Fruit fly (Drosophila melanogaster): ENCODE data around the gene chrb.

Gene chrb

dm6 chr3L:11531994-11532732, 44.8 kb downstream of the chrb start:
- TF ChIP-seq CG8478 (optimal IDR thresholded peaks at IDR 0.05), result no peak
- TF ChIP-seq CTCF (optimal IDR thresholded peaks at IDR 0.05), result no peak

- TF ChIP-seq CG8478 (optimal IDR thresholded peaks at IDR 0.05) (no peak), CTCF (optimal IDR thresholded peaks at IDR 0.05) (no peak)
Measured at dm6 chr3L:11533704-11534319, 46.5 kb downstream of the chrb start.

- TF ChIP-seq CG8478 (optimal IDR thresholded peaks at IDR 0.05) (no peak), CTCF (optimal IDR thresholded peaks at IDR 0.05) (no peak)
Measured at dm6 chr3L:11534391-11535246, 47.3 kb downstream of the chrb start.

dm6 chr3L:11536132-11536531, 48.8 kb downstream of the chrb start:
- no peak for TF ChIP-seq CG8478 (optimal IDR thresholded peaks at IDR 0.05)
- TF ChIP-seq CTCF (optimal IDR thresholded peaks at IDR 0.05), result no peak

dm6 chr3L:11536767-11537419, 49.5 kb downstream of the chrb start:
- TF ChIP-seq CTCF (optimal IDR thresholded peaks at IDR 0.05) (no peak), CG8478 (optimal IDR thresholded peaks at IDR 0.05) (no peak)

- TF ChIP-seq CTCF (optimal IDR thresholded peaks at IDR 0.05), result no peak
- TF ChIP-seq CG8478 (optimal IDR thresholded peaks at IDR 0.05), result no peak
Measured at dm6 chr3L:11539511-11540329, 52.4 kb downstream of the chrb start.

- TF ChIP-seq CTCF (optimal IDR thresholded peaks at IDR 0.05), result no peak
- no peak for TF ChIP-seq CG8478 (optimal IDR thresholded peaks at IDR 0.05)
Measured at dm6 chr3L:11540330-11540702, 53.0 kb downstream of the chrb start.

- no peak for TF ChIP-seq CG8478 (optimal IDR thresholded peaks at IDR 0.05)
Measured at dm6 chr3L:11542437-11542836, 55.1 kb downstream of the chrb start.

- no peak for TF ChIP-seq CTCF (optimal IDR thresholded peaks at IDR 0.05)
- no peak for TF ChIP-seq CG8478 (optimal IDR thresholded peaks at IDR 0.05)
Measured at dm6 chr3L:11542948-11543347, 55.6 kb downstream of the chrb start.

dm6 chr3L:11543681-11544299, 56.4 kb downstream of the chrb start:
- TF ChIP-seq CTCF (optimal IDR thresholded peaks at IDR 0.05) (no peak), CG8478 (optimal IDR thresholded peaks at IDR 0.05) (no peak)

dm6 chr3L:11547302-11547994, 60.1 kb downstream of the chrb start:
- TF ChIP-seq CG8478 (optimal IDR thresholded peaks at IDR 0.05) (no peak), CTCF (optimal IDR thresholded peaks at IDR 0.05) (no peak)

dm6 chr3L:11548009-11548408, 60.7 kb downstream of the chrb start:
- TF ChIP-seq CG8478 (optimal IDR thresholded peaks at IDR 0.05) (no peak), CTCF (optimal IDR thresholded peaks at IDR 0.05) (no peak)
